Fruit fly (Drosophila melanogaster): ENCODE data around the gene CG32983.

- TF ChIP-seq kay (GFP tag; ENCODE audit: borderline replicate concordance) (no peak), Clk (GFP tag; optimal IDR thresholded peaks at IDR 0.05) (no peak), Crg-1 (GFP tag; optimal IDR thresholded peaks at IDR 0.05) (no peak), cic (GFP tag; optimal IDR thresholded peaks at IDR 0.05) (no peak), CG11617 (GFP tag; optimal IDR thresholded peaks at IDR 0.05) (no peak), CG33017 (tag; optimal IDR thresholded peaks at IDR 0.05) (no peak), tj (GFP tag; optimal IDR thresholded peaks at IDR 0.05) (no peak), toe (GFP tag; optimal IDR thresholded peaks at IDR 0.05) (no peak), CG1620 (GFP tag; optimal IDR thresholded peaks at IDR 0.05) (no peak), bab1 (GFP tag; optimal IDR thresholded peaks at IDR 0.05) (no peak), Mnt (GFP tag; optimal IDR thresholded peaks at IDR 0.05) (no peak), CG5204 (GFP tag; optimal IDR thresholded peaks at IDR 0.05) (no peak)
Observed at dm6 chr2L:8881095-8881494, 15.4 kb downstream of the CG32983 start.
